Worm (Caenorhabditis elegans): ENCODE measurements around the gene mks-3.

DNA sequence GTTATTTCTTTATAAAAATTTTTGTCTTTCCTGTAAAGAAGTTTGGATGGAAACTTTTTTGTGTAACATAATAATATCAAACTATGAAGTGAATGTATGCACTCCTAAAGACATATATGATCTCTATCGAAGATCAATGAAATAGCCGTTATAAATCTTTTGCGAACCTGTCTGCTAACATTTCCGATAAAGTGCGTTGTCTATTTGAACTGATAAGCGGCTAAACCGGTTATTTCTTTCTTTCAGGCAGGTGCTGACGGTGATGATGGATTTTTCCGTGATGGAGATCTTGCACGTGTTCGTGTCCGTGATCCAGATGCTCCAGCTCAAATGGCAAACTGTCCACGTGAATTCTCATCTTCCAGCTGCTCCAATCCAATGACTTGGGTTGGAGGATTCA, 52.0 kb downstream of the mks-3 start:
- TF ChIP-seq Y56A3A.18 (GFP tag; IDR thresholded peaks at IDR 0.05) (no peak), cebp-2 (GFP tag; IDR thresholded peaks at IDR 0.05) (no peak), rec-8 (tag; optimal IDR thresholded peaks at IDR 0.05) (no peak), hmg-20 (GFP tag; IDR thresholded peaks at IDR 0.05) (no peak), sdz-38 (tag; optimal IDR thresholded peaks at IDR 0.05) (no peak), dpl-1 (GFP tag; optimal IDR thresholded peaks at IDR 0.05) (no peak)
